Worm (Caenorhabditis elegans): Measurements from ENCODE around the gene egl-43.

Gene egl-43

DNA sequence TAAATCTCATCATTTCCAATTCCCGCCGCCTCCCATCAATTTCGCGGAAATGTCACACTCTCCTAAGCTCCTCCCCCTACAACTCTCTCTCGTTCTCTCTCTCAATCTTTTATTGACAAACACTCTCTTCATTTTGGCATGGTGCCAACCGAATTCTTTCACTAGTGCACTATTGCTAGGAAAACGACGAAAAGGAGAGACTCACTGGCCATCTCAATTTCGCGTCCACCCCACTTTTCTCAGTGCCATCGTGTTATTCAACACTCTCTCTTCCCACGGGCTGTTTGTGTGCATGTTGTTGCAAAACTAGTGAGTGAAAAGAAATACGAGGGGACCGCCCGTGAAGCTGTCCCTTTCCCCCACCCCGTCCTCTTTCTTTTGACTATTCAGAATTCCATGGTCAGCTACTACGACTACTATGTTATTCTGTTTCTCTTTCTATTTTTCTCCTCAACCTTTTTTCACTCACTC, 29.9 kb downstream of the egl-43 start (continued):
- TF ChIP-seq pax-3 (tag; optimal IDR thresholded peaks at IDR 0.05) (no peak), dsc-1 (tag; optimal IDR thresholded peaks at IDR 0.05) (peak; percentile 77), ets-5 (GFP tag; IDR thresholded peaks at IDR 0.05) (no peak), tlp-1 (tag; optimal IDR thresholded peaks at IDR 0.05) (no peak), zag-1 (tag; optimal IDR thresholded peaks at IDR 0.05) (peak; percentile 3), aly-2 (tag; optimal IDR thresholded peaks at IDR 0.05) (no peak), unc-86 (tag; optimal IDR thresholded peaks at IDR 0.05) (peak; percentile 73), nhr-12 (tag; optimal IDR thresholded peaks at IDR 0.05) (no peak), alr-1 (tag; optimal IDR thresholded peaks at IDR 0.05; ENCODE audit: borderline replicate concordance) (no peak), efl-1 (optimal IDR thresholded peaks at IDR 0.05) (peak; percentile 35 to 59), efl-1 (GFP tag; optimal IDR thresholded peaks at IDR 0.05 in 1 of 2) (peak; percentile 52 to 80), hpl-2 (GFP tag; optimal IDR thresholded peaks at IDR 0.05) (no peak), mep-1 (tag; optimal IDR thresholded peaks at IDR 0.05) (peak; percentile 55), nhr-77 (tag; optimal IDR thresholded peaks at IDR 0.05) (peak; percentile 53), hlh-17 (GFP tag; optimal IDR thresholded peaks at IDR 0.05; ENCODE audit: borderline replicate concordance) (no peak), hlh-4 (tag; optimal IDR thresholded peaks at IDR 0.05) (no peak), ceh-88 (GFP tag; IDR thresholded peaks at IDR 0.05) (peak; percentile 14; the same call in 1 of the 2 replicates), ceh-90 (tag; optimal IDR thresholded peaks at IDR 0.05) (no peak), blmp-1 (tag; optimal IDR thresholded peaks at IDR 0.05) (peak; percentile 82), nhr-76 (tag; optimal IDR thresholded peaks at IDR 0.05) (no peak), pag-3 (tag; optimal IDR thresholded peaks at IDR 0.05; ENCODE audit: borderline replicate concordance, insufficient read depth) (peak; percentile 37), fkh-8 (tag; optimal IDR thresholded peaks at IDR 0.05) (peak; percentile 66), nhr-47 (tag; optimal IDR thresholded peaks at IDR 0.05) (peak; percentile 67), lsy-2 (tag; optimal IDR thresholded peaks at IDR 0.05) (peak; percentile 50 to 74), nhr-237 (tag; optimal IDR thresholded peaks at IDR 0.05) (no peak), nhr-20 (tag; optimal IDR thresholded peaks at IDR 0.05) (peak; percentile 70), lin-13 (GFP tag; optimal IDR thresholded peaks at IDR 0.05) (peak; percentile 33), lin-15B (tag; optimal IDR thresholded peaks at IDR 0.05) (peak; percentile 22), egl-27 (tag; optimal IDR thresholded peaks at IDR 0.05) (peak; percentile 32 to 43), ztf-11 (tag; optimal IDR thresholded peaks at IDR 0.05) (peak in 1 of 2 experiments; percentile 1), unc-98 (GFP tag; IDR thresholded peaks at IDR 0.05) (no peak), ztf-4 (tag; optimal IDR thresholded peaks at IDR 0.05) (peak; percentile 15), lin-35 (GFP tag; optimal IDR thresholded peaks at IDR 0.05) (peak in 1 of 2 experiments; percentile 61), zip-4 (GFP tag; optimal IDR thresholded peaks at IDR 0.05) (peak; percentile 6), nhr-11 (tag; optimal IDR thresholded peaks at IDR 0.05) (peak; percentile 85), dpl-1 (GFP tag; optimal IDR thresholded peaks at IDR 0.05) (peak; percentile 20 to 68 (median 38)), nhr-71 (tag; optimal IDR thresholded peaks at IDR 0.05) (peak; percentile 85), skn-1 (tag; optimal IDR thresholded peaks at IDR 0.05) (no peak), lir-3 (tag; optimal IDR thresholded peaks at IDR 0.05; ENCODE audit: poor library complexity) (peak; percentile 8), mab-9 (GFP tag; IDR thresholded peaks at IDR 0.05) (no peak), sup-37 (GFP tag; optimal IDR thresholded peaks at IDR 0.05) (no peak), nhr-28 (tag; optimal IDR thresholded peaks at IDR 0.05) (no peak), fos-1 (tag; optimal IDR thresholded peaks at IDR 0.05) (peak; percentile 33), nhr-19 (GFP tag; conservative IDR thresholded peaks at IDR 0.05) (peak; percentile 56), nhr-90 (tag; optimal IDR thresholded peaks at IDR 0.05; ENCODE audit: poor library complexity) (no peak), unc-130 (tag; optimal IDR thresholded peaks at IDR 0.05) (peak; percentile 28), lin-39 (tag; optimal IDR thresholded peaks at IDR 0.05) (no peak), Y116A8C.19 (tag; optimal IDR thresholded peaks at IDR 0.05; ENCODE audit: borderline replicate concordance) (no peak), snu-23 (GFP tag; optimal IDR thresholded peaks at IDR 0.05) (peak; percentile 67), fkh-10 (GFP tag; optimal IDR thresholded peaks at IDR 0.05) (peak; percentile 43), nhr-84 (tag; optimal IDR thresholded peaks at IDR 0.05) (no peak), ceh-82 (tag; optimal IDR thresholded peaks at IDR 0.05) (peak in 2 of 3 experiments; percentile 2 to 25)
